Worm (Caenorhabditis elegans) whole organism, early embryonic: Measurements from ENCODE around the gene K12D12.5.
A peak's percentile ranks its signal among the peaks of the same experiment; 100 is the strongest.

Source experiments
- B0310.2 ChIP-seq: sonication (generic microtip); optimal IDR thresholded peaks from 2 replicates; lab custom pipeline; 2016; ENCODE audit warnings: mild to moderate bottlenecking, missing genetic modification characterization, missing compliant biosample characterization
- F13C5.2 ChIP-seq: sonication (generic microtip); optimal IDR thresholded peaks from 2 replicates; lab custom pipeline; 2017; ENCODE audit warnings: mild to moderate bottlenecking, missing genetic modification characterization, inconsistent platforms, missing compliant biosample characterization
- aly-1 ChIP-seq: sonication (generic microtip); optimal IDR thresholded peaks from 2 replicates; lab custom pipeline; 2016; ENCODE audit warnings: missing genetic modification characterization, missing compliant biosample characterization
- ama-1 ChIP-seq: fragments of 150-350 bp; optimal IDR thresholded peaks from 2 replicates; lab custom pipeline; 2014
- ceh-13 ChIP-seq: fragments of 200-800 bp; sonication (Bioruptor generic); optimal IDR thresholded peaks from 2 replicates; lab custom pipeline; 2018; ENCODE audit warnings: mild to moderate bottlenecking, missing genetic modification characterization, missing compliant biosample characterization
- ceh-36 ChIP-seq: sonication (generic microtip); optimal IDR thresholded peaks from 2 replicates; lab custom pipeline; 2016; ENCODE audit warnings: missing genetic modification characterization, inconsistent platforms, missing compliant biosample characterization
- ets-7 ChIP-seq: sonication (generic microtip); optimal IDR thresholded peaks from 2 replicates; lab custom pipeline; 2016; ENCODE audit warnings: missing genotype, missing genetic modification characterization, missing compliant biosample characterization
- flt-1 ChIP-seq: fragments of 200-800 bp; sonication (Bioruptor generic); IDR thresholded peaks from 2 replicates; pipeline ENCODE4 v1.3.6; 2022; ENCODE audit warnings: missing genetic modification characterization, missing compliant biosample characterization
- hmbx-1 ChIP-seq: sonication (generic microtip); optimal IDR thresholded peaks from 2 replicates; lab custom pipeline; 2016; ENCODE audit warnings: mild to moderate bottlenecking, missing genetic modification characterization, missing compliant biosample characterization
- hmg-4 ChIP-seq: fragments of 200-800 bp; sonication (Bioruptor generic); optimal IDR thresholded peaks from 2 replicates; lab custom pipeline; 2018; ENCODE audit warnings: mild to moderate bottlenecking, missing genetic modification characterization, missing compliant biosample characterization
- hnd-1 ChIP-seq: sonication (generic microtip); optimal IDR thresholded peaks from 2 replicates; lab custom pipeline; 2016; ENCODE audit warnings: missing genetic modification characterization, missing compliant biosample characterization
- pes-1 ChIP-seq: fragments of 200-800 bp; sonication (Bioruptor generic); IDR thresholded peaks from 2 replicates; pipeline ENCODE4 v1.3.6; 2022; ENCODE audit warnings: missing genetic modification reagents, missing genetic modification characterization, missing compliant biosample characterization
- scrt-1 ChIP-seq: fragments of 200-800 bp; sonication (Bioruptor generic); IDR thresholded peaks from 2 replicates; pipeline ENCODE4 v1.3.6; 2022; ENCODE audit warnings: missing genetic modification characterization, missing compliant biosample characterization
- sea-1 ChIP-seq: fragments of 200-800 bp; sonication (Bioruptor generic); conservative IDR thresholded peaks from 2 replicates; pipeline ENCODE4 v1.3.6; 2022; ENCODE audit warnings: missing genetic modification characterization, missing compliant biosample characterization
- tbx-11 ChIP-seq: fragments of 200-800 bp; sonication (Bioruptor generic); IDR thresholded peaks from 2 replicates; pipeline ENCODE4 v1.3.6; 2022; ENCODE audit warnings: missing genetic modification characterization, missing compliant biosample characterization
- tbx-37 ChIP-seq: fragments of 200-800 bp; sonication (Bioruptor generic); conservative IDR thresholded peaks from 2 replicates; pipeline ENCODE4 v1.3.6; 2022; ENCODE audit warnings: missing genetic modification reagents, missing genetic modification characterization, missing compliant biosample characterization
- tra-4 ChIP-seq: sonication (generic microtip); optimal IDR thresholded peaks from 2 replicates; lab custom pipeline; 2017; ENCODE audit warnings: missing genetic modification characterization, missing compliant biosample characterization

Gene K12D12.5

DNA sequence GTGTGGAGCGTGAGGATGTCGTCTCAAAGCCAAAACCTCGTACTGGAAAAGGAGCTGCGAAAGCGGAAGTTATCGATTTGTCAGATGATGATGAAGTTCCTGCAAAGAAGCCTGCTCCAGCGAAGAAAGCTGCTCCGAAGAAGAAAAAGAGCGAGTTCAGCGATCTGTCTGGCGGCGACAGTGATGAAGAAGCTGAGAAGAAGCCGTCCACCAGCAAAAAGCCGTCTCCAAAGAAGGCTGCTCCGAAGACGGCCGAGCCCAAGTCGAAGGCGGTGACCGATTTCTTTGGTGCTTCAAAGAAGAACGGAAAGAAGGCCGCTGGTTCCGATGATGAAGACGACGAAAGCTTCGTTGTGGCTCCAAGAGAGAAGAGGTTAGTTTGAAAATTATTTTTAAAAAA is 19.0 kb downstream of the K12D12.5 start:
- TF ChIP-seq ceh-36 (tag; lab: Kevin White, UChicago), result peak; percentile 8
- no peak for TF ChIP-seq ceh-13 (GFP tag; lab: Kevin White, UChicago)
- 0 out of 2 replicates have a peak, but pooled peaks have one; percentile 8 for TF ChIP-seq sea-1 (GFP tag; lab: Robert Waterston, UW)
- no peak for TF ChIP-seq F13C5.2 (tag; lab: Kevin White, UChicago)

DNA sequence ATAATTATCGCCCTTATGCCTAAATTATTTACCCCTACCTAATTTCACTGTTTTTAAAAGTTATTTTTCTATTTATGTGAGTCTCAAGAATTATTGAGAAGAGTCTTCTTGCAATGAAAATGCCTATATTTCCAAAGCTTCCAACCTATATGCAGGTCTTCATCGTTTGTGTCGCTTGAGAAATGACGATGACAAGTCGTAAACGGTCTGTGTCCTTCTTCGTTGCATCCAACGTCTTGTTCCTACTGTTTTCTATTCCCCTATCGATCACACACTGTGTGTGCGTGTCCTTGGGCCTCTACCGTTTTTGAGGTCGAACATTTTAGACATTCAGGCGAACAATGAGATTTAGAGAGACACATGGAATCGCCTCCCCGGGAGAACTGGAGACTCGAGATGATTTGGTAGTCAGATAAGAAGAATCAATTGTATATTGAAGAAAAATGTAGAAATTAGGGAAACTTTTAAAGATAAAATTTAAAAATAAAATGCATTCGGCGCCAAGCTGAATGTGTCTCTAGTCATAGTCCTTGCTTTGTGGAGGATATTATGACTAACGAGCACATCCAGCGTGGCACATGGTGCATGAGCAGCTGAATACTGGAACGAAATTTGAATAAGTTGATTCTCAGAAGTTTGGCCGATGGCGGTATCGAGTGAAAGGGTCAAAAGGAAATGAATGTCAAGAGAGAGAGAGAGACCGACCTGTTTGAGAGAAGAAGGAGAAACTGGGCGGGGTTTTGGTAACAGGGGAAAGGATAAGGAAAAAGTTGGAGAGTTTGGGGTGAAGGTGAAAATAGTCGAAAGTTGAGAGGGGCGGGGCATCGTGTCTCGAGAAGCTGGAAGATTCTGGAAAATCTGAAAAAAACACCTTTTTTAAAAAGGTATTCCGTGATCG is 19.9 kb downstream of the K12D12.5 start:
- TF ChIP-seq scrt-1 (GFP tag; lab: Robert Waterston, UW), result no peak
- peak; percentile 88 for TF ChIP-seq ama-1
- TF ChIP-seq hmg-4 (GFP tag; lab: Kevin White, UChicago), result no peak
- no peak for TF ChIP-seq aly-1 (tag; lab: Kevin White, UChicago)
- TF ChIP-seq tbx-11 (GFP tag; lab: Robert Waterston, UW), result no peak
- peak; percentile 29; the same call in 1 of the 2 replicates for TF ChIP-seq pes-1 (GFP tag; lab: Robert Waterston, UW)

DNA sequence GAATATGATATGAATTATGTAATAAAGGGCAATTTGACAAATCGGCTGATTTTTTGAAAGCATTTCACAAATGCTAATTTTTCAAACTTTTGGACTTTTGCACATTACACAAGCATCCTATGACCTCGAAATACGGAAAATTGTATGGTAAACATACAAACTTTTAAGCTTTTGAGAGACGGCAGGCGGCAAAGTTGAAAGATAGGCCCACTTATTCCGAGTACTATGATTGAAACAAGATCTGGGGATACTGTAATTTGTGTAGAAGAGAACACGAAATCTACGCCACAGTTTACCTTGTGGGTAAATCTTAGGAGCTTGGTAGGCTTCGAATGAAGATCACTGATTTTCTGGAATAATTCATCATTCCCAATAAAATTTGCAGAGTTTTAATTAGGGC is 22.8 kb downstream of the K12D12.5 start, which contains the start of gene ZK930.6:
TSS of gene ZK930.6 (plus strand) at position 301 of the 400 bp plus-strand sequence.
- TF ChIP-seq ama-1 (no peak), hmg-4 (GFP tag; lab: Kevin White, UChicago) (no peak), F13C5.2 (tag; lab: Kevin White, UChicago) (no peak), tbx-37 (no peak), hmbx-1 (tag; lab: Kevin White, UChicago) (no peak), pes-1 (GFP tag; lab: Robert Waterston, UW) (no peak), ets-7 (tag; lab: Kevin White, UChicago) (no peak), sea-1 (GFP tag; lab: Robert Waterston, UW) (no peak), B0310.2 (no peak), hnd-1 (tag; lab: Kevin White, UChicago) (no peak), tbx-11 (GFP tag; lab: Robert Waterston, UW) (no peak)

DNA sequence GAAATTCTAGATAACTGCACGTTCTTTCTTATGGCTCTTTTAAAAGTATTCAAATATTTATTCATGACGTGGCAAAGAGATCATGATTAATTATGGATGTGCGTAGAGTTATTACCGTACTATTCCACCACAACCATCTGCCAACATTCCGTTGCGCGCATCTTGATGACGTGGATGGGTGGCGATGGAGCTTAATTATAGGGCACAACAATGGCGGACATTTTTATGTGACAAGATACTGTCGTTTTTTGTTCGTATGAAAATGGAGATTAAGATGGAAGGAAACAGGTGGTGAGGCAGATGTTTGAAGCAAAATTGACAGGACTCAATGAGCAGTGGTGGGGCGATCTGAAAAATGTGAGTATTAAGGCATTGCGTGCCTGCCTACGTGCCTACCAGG is 26.9 kb downstream of the K12D12.5 start:
- TF ChIP-seq ceh-36 (tag; lab: Kevin White, UChicago) (peak; percentile 48), ceh-13 (GFP tag; lab: Kevin White, UChicago) (no peak), tbx-11 (GFP tag; lab: Robert Waterston, UW) (no peak), aly-1 (tag; lab: Kevin White, UChicago) (no peak), ets-7 (tag; lab: Kevin White, UChicago) (no peak), hnd-1 (tag; lab: Kevin White, UChicago) (no peak), F13C5.2 (tag; lab: Kevin White, UChicago) (no peak), sea-1 (GFP tag; lab: Robert Waterston, UW) (no peak)

DNA sequence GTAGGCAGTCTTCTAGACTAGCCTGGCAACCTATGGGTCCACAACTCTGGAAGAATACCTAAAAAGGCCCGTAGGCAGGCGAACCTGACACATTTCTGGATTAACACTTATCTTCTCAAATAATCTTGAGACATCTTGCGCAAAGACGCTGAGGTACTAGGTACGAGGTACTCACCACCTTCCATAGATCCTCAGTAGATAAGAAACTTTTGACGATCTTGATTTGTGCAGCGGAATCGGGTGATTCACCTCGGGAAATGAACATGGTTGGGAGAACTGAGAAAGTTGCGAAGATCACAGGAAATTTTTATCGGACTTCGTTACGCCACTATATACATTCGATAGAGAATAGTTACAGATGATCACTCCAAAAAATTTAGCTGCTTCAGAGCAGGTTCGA is 27.3 kb downstream of the K12D12.5 start:
- TF ChIP-seq hmg-4 (GFP tag; lab: Kevin White, UChicago) (no peak), B0310.2 (no peak), ama-1 (no peak), sea-1 (GFP tag; lab: Robert Waterston, UW) (no peak)

DNA sequence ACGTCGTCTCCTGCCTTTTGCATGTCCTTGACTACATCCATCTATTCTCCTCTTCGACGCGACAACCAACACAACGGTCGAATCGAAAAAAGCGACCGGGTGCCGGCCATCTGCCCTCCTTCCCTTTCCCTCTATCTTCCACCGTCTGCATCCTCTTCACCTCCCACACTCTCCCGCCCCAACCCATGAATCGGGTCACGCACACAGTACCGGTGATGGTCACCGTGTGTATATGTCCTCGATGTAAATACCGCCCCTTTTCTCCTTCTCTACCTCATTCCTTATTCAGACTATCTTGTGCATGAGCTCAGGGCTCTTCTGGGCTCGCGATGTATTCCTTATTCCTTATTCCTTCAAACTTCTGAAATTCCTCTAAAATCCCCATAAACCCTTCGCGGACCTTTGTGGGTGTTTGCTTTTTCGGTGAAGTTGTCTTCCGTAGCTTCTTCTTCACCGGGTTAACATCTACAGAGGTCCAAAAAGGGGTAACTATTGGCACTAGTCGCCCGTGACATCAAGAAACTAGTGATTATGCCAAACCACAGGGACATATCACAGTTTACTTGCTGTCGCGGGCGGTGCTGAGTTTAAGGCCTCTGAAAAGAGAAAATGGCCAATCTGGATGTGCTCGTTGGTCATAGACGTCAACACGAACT is 28.7 kb downstream of the K12D12.5 start:
- TF ChIP-seq B0310.2 (peak; percentile 43), tra-4 (tag; lab: Kevin White, UChicago) (no peak), F13C5.2 (tag; lab: Kevin White, UChicago) (no peak), tbx-37 (no peak), aly-1 (tag; lab: Kevin White, UChicago) (peak; percentile 47), ama-1 (peak; percentile 93), ets-7 (tag; lab: Kevin White, UChicago) (no peak), pes-1 (GFP tag; lab: Robert Waterston, UW) (no peak), sea-1 (GFP tag; lab: Robert Waterston, UW) (0 out of 2 replicates have a peak, but pooled peaks have one; percentile 32), hmg-4 (GFP tag; lab: Kevin White, UChicago) (peak; percentile 56), hnd-1 (tag; lab: Kevin White, UChicago) (no peak), hmbx-1 (tag; lab: Kevin White, UChicago) (no peak), ceh-36 (tag; lab: Kevin White, UChicago) (no peak), tbx-11 (GFP tag; lab: Robert Waterston, UW) (no peak)

DNA sequence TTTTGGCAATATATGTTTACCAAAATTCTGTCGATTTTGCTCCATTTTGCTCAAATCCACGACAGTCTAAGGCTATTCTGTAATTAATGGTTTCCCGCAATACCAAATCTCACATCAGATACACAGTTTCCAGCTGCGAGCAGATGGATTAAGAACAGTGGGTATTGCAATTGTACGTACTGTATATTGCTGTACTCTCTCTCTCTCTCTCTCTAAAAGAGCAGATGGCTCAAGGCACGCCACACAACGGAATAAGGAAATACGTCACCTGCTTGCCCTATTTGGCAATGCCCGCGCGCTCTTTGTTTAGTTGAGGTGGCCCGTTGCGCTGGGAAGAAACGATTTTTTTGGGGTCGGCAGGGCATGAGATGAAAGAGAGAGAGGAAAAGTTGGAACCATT is 29.8 kb downstream of the K12D12.5 start:
- TF ChIP-seq tra-4 (tag; lab: Kevin White, UChicago) (no peak), scrt-1 (GFP tag; lab: Robert Waterston, UW) (no peak), flt-1 (GFP tag; lab: Robert Waterston, UW) (no peak), ceh-13 (GFP tag; lab: Kevin White, UChicago) (no peak), tbx-37 (0 out of 2 replicates have a peak, but pooled peaks have one; percentile 14), B0310.2 (no peak), ama-1 (no peak), ets-7 (tag; lab: Kevin White, UChicago) (no peak), F13C5.2 (tag; lab: Kevin White, UChicago) (no peak), sea-1 (GFP tag; lab: Robert Waterston, UW) (0 out of 2 replicates have a peak, but pooled peaks have one; percentile 25), tbx-11 (GFP tag; lab: Robert Waterston, UW) (no peak), pes-1 (GFP tag; lab: Robert Waterston, UW) (peak; percentile 45; the same call in 1 of the 2 replicates), aly-1 (tag; lab: Kevin White, UChicago) (no peak), ceh-36 (tag; lab: Kevin White, UChicago) (no peak), hnd-1 (tag; lab: Kevin White, UChicago) (no peak), hmbx-1 (tag; lab: Kevin White, UChicago) (no peak), hmg-4 (GFP tag; lab: Kevin White, UChicago) (peak; percentile 78)
